Worm (Caenorhabditis elegans) whole organism, L1 larva: ENCODE results near the gene F18A12.2.

Experiments
- C16A3.4 ChIP-seq: fragments of 150-350 bp; optimal IDR thresholded peaks from 2 replicates; lab custom pipeline; 2014; ENCODE audit warnings: missing biosample characterization, missing genetic modification characterization
- C34B4.2 ChIP-seq: sonication (generic microtip); optimal IDR thresholded peaks from 2 replicates; lab custom pipeline; 2017; ENCODE audit warnings: mild to moderate bottlenecking, missing genetic modification characterization, missing compliant biosample characterization
- Y116A8C.19 ChIP-seq: sonication (generic microtip); optimal IDR thresholded peaks from 2 replicates; lab custom pipeline; 2016; ENCODE audit warnings: missing compliant biosample characterization, missing genetic modification characterization, borderline replicate concordance
- aha-1 ChIP-seq: fragments of 150-350 bp; optimal IDR thresholded peaks from 2 replicates; lab custom pipeline; 2014; ENCODE audit warnings: missing biosample characterization, missing genetic modification characterization
- blmp-1 ChIP-seq: fragments of 150-350 bp; optimal IDR thresholded peaks from 2 replicates; lab custom pipeline; 2014; ENCODE audit warnings: missing biosample characterization, missing genetic modification characterization
- ceh-82 ChIP-seq, 3 experiments: fragments of 150-350 bp in 1 of 3; sonication (generic microtip) in 2 of 3; optimal IDR thresholded peaks; 2 replicates each; lab custom pipeline; 2014 to 2017; ENCODE audit warnings: missing biosample characterization in 3 of 3, missing genetic modification characterization in 3 of 3
- ceh-90 ChIP-seq: sonication (generic microtip); optimal IDR thresholded peaks from 2 replicates; lab custom pipeline; 2016; ENCODE audit warnings: missing genetic modification characterization, missing compliant biosample characterization
- dpl-1 ChIP-seq, 3 experiments: fragments of 150-350 bp in 2 of 3; sonication (generic microtip) in 1 of 3; optimal IDR thresholded peaks; 2 replicates each; lab custom pipeline; 2014 to 2017; ENCODE audit warnings: missing biosample characterization in 3 of 3, missing genetic modification characterization in 3 of 3, missing genetic modification reagents in 3 of 3
- efl-1 ChIP-seq, 4 experiments: fragments of 150-350 bp; optimal IDR thresholded peaks in 3 of 4; peaks in 1 of 4; 1 replicate in 1 of 4; 2 replicates in 3 of 4; lab custom pipeline; 2014; ENCODE audit warnings: missing biosample characterization in 2 of 4, missing genetic modification characterization in 2 of 4, missing genetic modification reagents in 2 of 4
- elt-2 ChIP-seq: sonication (generic microtip); optimal IDR thresholded peaks from 2 replicates; lab custom pipeline; 2016; ENCODE audit warnings: missing genetic modification characterization, mild to moderate bottlenecking, inconsistent platforms, missing compliant biosample characterization, missing genetic modification reagents
- elt-3 ChIP-seq, 6 experiments: fragments of 150-350 bp in 1 of 6; sonication (generic microtip); optimal IDR thresholded peaks; 2 replicates each; lab custom pipeline; 2017 to 2018; ENCODE audit warnings: missing biosample characterization in 6 of 6, missing genetic modification characterization in 6 of 6, inconsistent platforms in 1 of 6
- fkh-10 ChIP-seq: sonication (generic microtip); optimal IDR thresholded peaks from 2 replicates; lab custom pipeline; 2017; ENCODE audit warnings: missing biosample characterization, missing genetic modification reagents, missing genetic modification characterization
- fkh-8 ChIP-seq: sonication (generic microtip); optimal IDR thresholded peaks from 2 replicates; lab custom pipeline; 2016; ENCODE audit warnings: mild to moderate bottlenecking, missing genetic modification characterization, missing compliant biosample characterization
- grh-1 ChIP-seq: fragments of 200-800 bp; sonication (Bioruptor generic); IDR thresholded peaks from 2 replicates; pipeline ENCODE4 v1.3.6; 2022; ENCODE audit warnings: missing genetic modification reagents, missing genetic modification characterization, missing compliant biosample characterization
- hlh-17 ChIP-seq: fragments of 200-800 bp; sonication (Bioruptor generic); optimal IDR thresholded peaks from 2 replicates; lab custom pipeline; 2018; ENCODE audit warnings: missing genetic modification characterization, mild to moderate bottlenecking, missing compliant biosample characterization, moderate library complexity, borderline replicate concordance
- hlh-4 ChIP-seq: sonication (generic microtip); optimal IDR thresholded peaks from 2 replicates; lab custom pipeline; 2016; ENCODE audit warnings: mild to moderate bottlenecking, missing genetic modification characterization, missing compliant biosample characterization
- lin-13 ChIP-seq: fragments of 150-350 bp; optimal IDR thresholded peaks from 2 replicates; lab custom pipeline; 2014; ENCODE audit warnings: missing biosample characterization, missing genetic modification reagents, missing genetic modification characterization
- lin-14 ChIP-seq: fragments of 200-800 bp; sonication (Bioruptor generic); optimal IDR thresholded peaks from 2 replicates; lab custom pipeline; 2018; ENCODE audit warnings: mild to moderate bottlenecking, missing genetic modification characterization, moderate library complexity, missing compliant biosample characterization
- lin-15B ChIP-seq: fragments of 150-350 bp; sonication (generic microtip); optimal IDR thresholded peaks from 3 replicates; lab custom pipeline; 2014; ENCODE audit warnings: missing biosample characterization, missing genetic modification characterization
- mep-1 ChIP-seq: fragments of 150-350 bp; optimal IDR thresholded peaks from 2 replicates; lab custom pipeline; 2014; ENCODE audit warnings: missing biosample characterization, missing genetic modification characterization
- nhr-11 ChIP-seq: fragments of 150-350 bp; optimal IDR thresholded peaks from 2 replicates; lab custom pipeline; 2014; ENCODE audit warnings: missing biosample characterization, missing genetic modification characterization
- nhr-19 ChIP-seq: fragments of 200-800 bp; sonication (Bioruptor generic); conservative IDR thresholded peaks from 2 replicates; pipeline ENCODE4 v1.3.6; 2022; ENCODE audit warnings: missing genetic modification characterization, missing compliant biosample characterization
- nhr-20 ChIP-seq: sonication (generic microtip); optimal IDR thresholded peaks from 2 replicates; lab custom pipeline; 2016; ENCODE audit warnings: mild to moderate bottlenecking, missing genetic modification characterization, missing compliant biosample characterization
- nhr-237 ChIP-seq: fragments of 150-350 bp; optimal IDR thresholded peaks from 2 replicates; lab custom pipeline; 2014; ENCODE audit warnings: missing biosample characterization, missing genetic modification characterization
- nhr-28 ChIP-seq: fragments of 150-350 bp; optimal IDR thresholded peaks from 2 replicates; lab custom pipeline; 2014; ENCODE audit warnings: missing biosample characterization, missing genetic modification characterization
- nhr-47 ChIP-seq: sonication (generic microtip); optimal IDR thresholded peaks from 2 replicates; lab custom pipeline; 2016; ENCODE audit warnings: mild to moderate bottlenecking, missing genetic modification characterization, moderate library complexity, missing compliant biosample characterization
- nhr-71 ChIP-seq: sonication (generic microtip); optimal IDR thresholded peaks from 2 replicates; lab custom pipeline; 2016; ENCODE audit warnings: mild to moderate bottlenecking, missing genetic modification characterization, moderate library complexity, missing compliant biosample characterization
- nhr-77 ChIP-seq: fragments of 150-350 bp; optimal IDR thresholded peaks from 2 replicates; lab custom pipeline; 2014; ENCODE audit warnings: missing biosample characterization, missing genetic modification characterization
- nhr-90 ChIP-seq: sonication (generic microtip); optimal IDR thresholded peaks from 2 replicates; lab custom pipeline; 2016; ENCODE audit warnings: mild to moderate bottlenecking, missing genetic modification characterization, missing compliant biosample characterization; ENCODE audit not compliant: poor library complexity
- pqm-1 ChIP-seq: sonication (generic microtip); optimal IDR thresholded peaks from 3 replicates; lab custom pipeline; 2017; ENCODE audit warnings: missing biosample characterization, missing genetic modification characterization
- skn-1 ChIP-seq: fragments of 150-350 bp; optimal IDR thresholded peaks from 2 replicates; lab custom pipeline; 2014; ENCODE audit warnings: missing biosample characterization, missing genetic modification characterization
- sox-4 ChIP-seq: sonication (generic microtip); optimal IDR thresholded peaks from 2 replicates; lab custom pipeline; 2016; ENCODE audit warnings: missing genetic modification characterization, missing compliant biosample characterization
- sptf-1 ChIP-seq: fragments of 150-350 bp; optimal IDR thresholded peaks from 2 replicates; lab custom pipeline; 2014; ENCODE audit warnings: missing biosample characterization, missing genetic modification characterization
- sup-37 ChIP-seq: fragments of 200-800 bp; sonication (Bioruptor generic); optimal IDR thresholded peaks from 2 replicates; lab custom pipeline; 2018; ENCODE audit warnings: mild to moderate bottlenecking, missing genetic modification characterization, missing compliant biosample characterization
- tbx-2 ChIP-seq: sonication (generic microtip); optimal IDR thresholded peaks from 2 replicates; lab custom pipeline; 2016; ENCODE audit warnings: missing genetic modification characterization, missing compliant biosample characterization
- unc-130 ChIP-seq: fragments of 150-350 bp; optimal IDR thresholded peaks from 2 replicates; lab custom pipeline; 2017; ENCODE audit warnings: missing biosample characterization, missing genetic modification characterization, inconsistent platforms
- unc-30 ChIP-seq: sonication (generic microtip); optimal IDR thresholded peaks from 2 replicates; lab custom pipeline; 2017; ENCODE audit warnings: missing biosample characterization, missing genetic modification characterization
- unc-62 ChIP-seq: fragments of 150-350 bp; optimal IDR thresholded peaks from 2 replicates; lab custom pipeline; 2014; ENCODE audit warnings: missing biosample characterization, missing genetic modification reagents, missing genetic modification characterization
- unc-98 ChIP-seq: fragments of 200-800 bp; sonication (Bioruptor generic); IDR thresholded peaks from 2 replicates; pipeline ENCODE4 v1.3.6; 2022; ENCODE audit warnings: missing genetic modification characterization, missing compliant biosample characterization
- vab-15 ChIP-seq: sonication (generic microtip); optimal IDR thresholded peaks from 2 replicates; lab custom pipeline; 2017; ENCODE audit warnings: missing genotype, mild to moderate bottlenecking, missing genetic modification characterization, missing compliant biosample characterization
- xbp-1 ChIP-seq: sonication (generic microtip); optimal IDR thresholded peaks from 2 replicates; lab custom pipeline; 2016; ENCODE audit warnings: missing genetic modification characterization, missing compliant biosample characterization
- ztf-11 ChIP-seq, 2 experiments: sonication (generic microtip); optimal IDR thresholded peaks; 2 replicates each; lab custom pipeline; 2016 to 2017; ENCODE audit warnings: missing genetic modification characterization in 2 of 2, missing biosample characterization in 1 of 2, missing compliant biosample characterization in 1 of 2
- ztf-4 ChIP-seq: fragments of 150-350 bp; optimal IDR thresholded peaks from 2 replicates; lab custom pipeline; 2014; ENCODE audit warnings: missing biosample characterization, missing genetic modification characterization

F18A12.2 gene

DNA sequence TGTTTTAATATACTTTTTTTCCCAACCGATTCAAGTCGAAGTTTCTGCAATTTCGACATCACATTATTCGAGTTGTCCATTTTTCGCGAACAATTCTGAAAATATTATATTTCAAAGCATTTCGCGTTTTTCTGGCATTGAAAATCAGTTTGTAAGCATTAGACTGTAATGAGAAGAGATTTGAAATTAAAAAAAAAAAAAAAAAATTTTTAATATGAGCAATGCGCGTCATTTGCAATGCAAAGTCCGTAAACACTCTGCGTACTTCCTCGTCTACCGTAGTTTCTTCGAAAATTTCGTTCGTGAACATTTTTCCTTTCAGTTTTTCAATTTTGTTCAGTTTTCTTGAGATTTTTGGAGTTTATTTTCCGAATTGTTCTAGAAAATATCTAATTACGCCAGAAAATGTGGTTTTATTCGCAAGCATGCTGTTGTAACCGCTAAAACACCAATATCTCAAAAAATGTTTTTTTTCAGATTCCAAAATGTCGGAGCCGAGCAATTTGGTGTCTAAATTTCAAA is 30.7 kb downstream of the F18A12.2 start, which contains the start of the genes C16C8.5 and C16C8.16:
C16C8.5 (minus strand) TSS at position 101 of the 522 bp plus-strand sequence.
C16C8.16 (plus strand) TSS at position 472 of the 522 bp plus-strand sequence.
- TF ChIP-seq grh-1 = no peak
- TF ChIP-seq unc-62 = no peak
- TF ChIP-seq nhr-237 (tag; lab: Kevin White, UChicago) = no peak
- TF ChIP-seq unc-30 (tag; lab: Kevin White, UChicago) = no peak
- no peak for TF ChIP-seq dpl-1 (GFP tag; optimal IDR thresholded peaks at IDR 0.05; lab: Kevin White, UChicago)
- TF ChIP-seq fkh-8 = no peak
- TF ChIP-seq C34B4.2 (tag; lab: Kevin White, UChicago) = no peak
- no peak for TF ChIP-seq lin-15B (tag; lab: Kevin White, UChicago)
- TF ChIP-seq lin-13 (GFP tag; lab: Kevin White, UChicago) = no peak
- no peak for TF ChIP-seq ceh-90 (tag; lab: Kevin White, UChicago)
- no peak for TF ChIP-seq nhr-47 (tag; lab: Kevin White, UChicago)
- TF ChIP-seq blmp-1 (tag; lab: Kevin White, UChicago) = no peak
- no peak for TF ChIP-seq pqm-1 (tag; lab: Kevin White, UChicago)
- no peak for TF ChIP-seq vab-15 (tag; lab: Kevin White, UChicago)
- TF ChIP-seq nhr-11 (tag; lab: Kevin White, UChicago) = no peak
- no peak for TF ChIP-seq C16A3.4 (tag; lab: Kevin White, UChicago)
- TF ChIP-seq nhr-77 (tag; lab: Kevin White, UChicago) = no peak
- no peak for TF ChIP-seq xbp-1 (tag; lab: Kevin White, UChicago)
- TF ChIP-seq Y116A8C.19 (tag; lab: Kevin White, UChicago) = no peak
- TF ChIP-seq sup-37 (GFP tag; lab: Kevin White, UChicago) = no peak
- TF ChIP-seq, all 84 proteins: peak for 0

DNA sequence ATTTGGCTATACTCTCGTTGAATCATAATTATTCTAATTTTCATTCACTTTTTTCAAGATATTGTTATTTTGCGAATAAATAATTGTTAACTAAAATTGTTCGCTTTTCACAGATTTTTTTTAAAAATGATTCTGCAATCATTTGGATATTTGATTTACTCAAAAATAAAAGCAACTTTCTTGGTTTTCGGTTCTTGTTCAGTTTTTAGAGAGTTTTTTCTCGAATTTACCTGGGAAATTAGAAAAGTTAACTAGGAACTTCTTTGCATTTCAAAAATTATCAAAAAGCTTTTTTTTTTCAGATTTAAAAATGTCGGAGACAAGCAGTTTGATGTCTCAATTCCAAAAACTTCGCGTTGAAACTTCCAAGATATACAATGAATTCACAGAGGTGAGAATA is 32.0 kb downstream of the F18A12.2 start, which contains the start of the genes C16C8.20 and gldi-6:
C16C8.20 (plus strand) TSS at position 301 of the 400 bp plus-strand sequence.
gldi-6 (plus strand) TSS at position 301 of the 400 bp plus-strand sequence.
- TF ChIP-seq unc-130 (tag; lab: Kevin White, UChicago) (no peak), pqm-1 (tag; lab: Kevin White, UChicago) (no peak), ztf-11 (tag; optimal IDR thresholded peaks at IDR 0.05; lab: Kevin White, UChicago) (no peak), nhr-28 (no peak), sptf-1 (tag; lab: Kevin White, UChicago) (no peak), efl-1 (optimal IDR thresholded peaks at IDR 0.05; lab: Kevin White, UChicago) (no peak), efl-1 (GFP tag; optimal IDR thresholded peaks at IDR 0.05 in 1 of 2; lab: Kevin White, UChicago) (no peak), nhr-71 (tag; lab: Kevin White, UChicago) (no peak), elt-3 (tag; optimal IDR thresholded peaks at IDR 0.05; lab: Kevin White, UChicago) (no peak), nhr-19 (GFP tag; lab: Robert Waterston, UW) (no peak)
- TF ChIP-seq, all 84 proteins: peak for 0

DNA sequence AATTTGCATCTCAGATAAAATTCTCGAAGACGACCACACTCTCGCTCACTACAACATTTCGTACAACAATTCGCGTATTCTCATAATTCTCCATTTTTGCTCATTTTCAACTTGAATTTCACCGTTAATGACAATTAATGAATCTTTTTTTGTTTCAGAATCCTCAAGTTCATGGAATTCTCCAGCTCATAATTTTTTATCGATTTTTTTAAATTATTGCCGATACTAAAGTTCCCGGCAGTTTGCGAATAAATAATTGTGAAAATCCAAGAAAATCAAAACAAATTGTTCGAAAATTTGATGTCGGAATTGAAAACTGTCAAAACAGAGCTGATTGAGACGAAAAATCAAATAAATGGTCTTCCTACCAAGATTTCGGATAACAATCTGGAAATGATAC is 33.2 kb downstream of the F18A12.2 start, which contains the start of gene C16C8.21:
C16C8.21 (plus strand) TSS at position 301 of the 400 bp plus-strand sequence.
- TF ChIP-seq tbx-2 (tag; lab: Kevin White, UChicago) (no peak), pqm-1 (tag; lab: Kevin White, UChicago) (no peak), fkh-10 (GFP tag; lab: Kevin White, UChicago) (no peak), nhr-20 (tag; lab: Kevin White, UChicago) (no peak), nhr-19 (GFP tag; lab: Robert Waterston, UW) (no peak), lin-13 (GFP tag; lab: Kevin White, UChicago) (no peak)

DNA sequence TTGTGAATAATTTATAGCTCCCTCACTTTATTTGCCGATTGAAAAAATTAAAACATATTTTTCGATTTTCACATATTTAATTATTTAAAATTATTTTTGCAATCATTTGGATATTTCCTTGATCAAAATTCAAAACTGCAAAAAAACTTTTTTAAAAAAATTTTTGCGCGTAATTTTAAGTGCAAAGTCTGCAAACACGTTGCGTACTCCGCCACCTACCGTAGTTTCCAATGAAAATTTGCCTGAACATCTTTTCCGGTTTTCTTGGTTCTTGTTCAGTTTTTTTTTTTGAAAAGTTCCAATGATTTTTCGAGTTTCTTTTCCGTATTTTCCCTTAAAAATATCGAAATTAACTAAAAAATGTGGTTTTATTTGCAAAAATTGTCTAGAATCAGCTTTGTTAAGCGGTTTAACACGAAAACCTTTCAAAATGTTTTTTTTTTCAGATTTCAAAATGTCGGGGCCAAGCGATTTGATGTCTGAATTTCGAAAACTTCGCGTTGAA is 34.2 kb downstream of the F18A12.2 start, which contains the start of gene C16C8.25:
C16C8.25 (plus strand) TSS at position 455 of the 505 bp plus-strand sequence.
- TF ChIP-seq aha-1 (tag; lab: Kevin White, UChicago) (no peak), elt-2 (tag; lab: Kevin White, UChicago) (no peak), ztf-4 (tag; lab: Kevin White, UChicago) (no peak), hlh-17 (GFP tag; lab: Kevin White, UChicago) (no peak), ceh-82 (tag; optimal IDR thresholded peaks at IDR 0.05; lab: Kevin White, UChicago) (no peak), Y116A8C.19 (tag; lab: Kevin White, UChicago) (no peak), mep-1 (tag; lab: Kevin White, UChicago) (no peak), sox-4 (tag; lab: Kevin White, UChicago) (no peak), hlh-4 (tag; lab: Kevin White, UChicago) (no peak), sup-37 (GFP tag; lab: Kevin White, UChicago) (no peak), nhr-90 (tag; lab: Kevin White, UChicago) (no peak), skn-1 (tag; lab: Kevin White, UChicago) (no peak), nhr-77 (tag; lab: Kevin White, UChicago) (no peak), unc-98 (GFP tag; lab: Robert Waterston, UW) (no peak), blmp-1 (tag; lab: Kevin White, UChicago) (no peak), lin-14 (GFP tag; lab: Kevin White, UChicago) (no peak), fkh-8 (no peak)
